Fruit fly (Drosophila melanogaster) whole organism, embryonic: ENCODE results near the gene CG3625.
A peak's percentile ranks its signal among the peaks of the same experiment; 100 is the strongest.

ENCODE experiments used
- Asciz ChIP-seq: fragments of 200-800 bp; sonication (Bioruptor generic); optimal IDR thresholded peaks from 2 replicates; lab custom pipeline; 2017; ENCODE audit warnings: missing biosample characterization, mild to moderate bottlenecking, missing genetic modification characterization, missing genetic modification reagents
- Bdp1 ChIP-seq: fragments of 200-800 bp; sonication (Bioruptor generic); optimal IDR thresholded peaks from 3 replicates; lab custom pipeline; 2016; ENCODE audit warnings: missing biosample characterization, missing genetic modification characterization
- CG10431 ChIP-seq: fragments of 200-800 bp; sonication (Bioruptor generic); optimal IDR thresholded peaks from 3 replicates; lab custom pipeline; 2018; ENCODE audit warnings: missing biosample characterization, mild to moderate bottlenecking, missing genetic modification characterization
- CG11247 ChIP-seq: fragments of 200-800 bp; sonication (Bioruptor generic); IDR thresholded peaks from 2 replicates; pipeline ENCODE4 v1.3.6; 2022; ENCODE audit warnings: missing biosample characterization, missing genetic modification characterization
- CG11560 ChIP-seq: fragments of 200-800 bp; sonication (Bioruptor generic); IDR thresholded peaks from 3 replicates; pipeline ENCODE4 v1.3.6; 2022; ENCODE audit warnings: missing biosample characterization, missing genetic modification characterization
- CG1233 ChIP-seq: fragments of 200-800 bp; sonication (Bioruptor generic); optimal IDR thresholded peaks from 4 replicates; lab custom pipeline; 2018; ENCODE audit warnings: missing biosample characterization, mild to moderate bottlenecking, missing genetic modification characterization
- CG12942 ChIP-seq: fragments of 200-800 bp; sonication (Bioruptor generic); optimal IDR thresholded peaks from 3 replicates; lab custom pipeline; 2016; ENCODE audit warnings: missing biosample characterization, missing genetic modification characterization
- CG13775 ChIP-seq: fragments of 200-800 bp; sonication (Bioruptor generic); optimal IDR thresholded peaks from 3 replicates; lab custom pipeline; 2017; ENCODE audit warnings: missing biosample characterization, mild to moderate bottlenecking, missing genetic modification characterization
- CG14860 ChIP-seq: fragments of 200-800 bp; sonication (Bioruptor generic); IDR thresholded peaks from 3 replicates; pipeline ENCODE4 v1.3.6; 2022; ENCODE audit warnings: missing biosample characterization, missing genetic modification characterization; ENCODE audit not compliant: partially characterized antibody
- CG16863 ChIP-seq: fragments of 200-800 bp; sonication (Bioruptor generic); optimal IDR thresholded peaks from 3 replicates; lab custom pipeline; 2016; ENCODE audit warnings: missing biosample characterization, missing genetic modification characterization
- CG2129 ChIP-seq: fragments of 200-800 bp; sonication (Bioruptor generic); IDR thresholded peaks from 2 replicates; pipeline ENCODE4 v1.3.6; 2022; ENCODE audit warnings: missing biosample characterization, missing genetic modification characterization; ENCODE audit not compliant: partially characterized antibody
- CG2712 ChIP-seq: fragments of 200-800 bp; optimal IDR thresholded peaks from 3 replicates; lab custom pipeline; 2019; ENCODE audit warnings: missing biosample characterization, mild to moderate bottlenecking, missing genetic modification characterization, moderate library complexity
- CG31388 ChIP-seq: fragments of 200-800 bp; sonication (Bioruptor generic); optimal IDR thresholded peaks from 2 replicates; lab custom pipeline; 2016; ENCODE audit warnings: missing biosample characterization, missing genetic modification characterization
- CG6272 ChIP-seq: fragments of 200-800 bp; sonication (Bioruptor generic); IDR thresholded peaks from 2 replicates; pipeline ENCODE4 v1.3.6; 2022; ENCODE audit warnings: missing biosample characterization, missing genetic modification characterization
- CG7987 ChIP-seq: fragments of 200-800 bp; sonication (Bioruptor generic); optimal IDR thresholded peaks from 2 replicates; lab custom pipeline; 2018; ENCODE audit warnings: missing biosample characterization, mild to moderate bottlenecking, missing genetic modification characterization, moderate library complexity
- CrebB ChIP-seq: fragments of 200-800 bp; sonication (Bioruptor generic); optimal IDR thresholded peaks from 3 replicates; lab custom pipeline; 2018; ENCODE audit warnings: missing biosample characterization, mild to moderate bottlenecking, missing genetic modification characterization
- D19A ChIP-seq: fragments of 200-800 bp; optimal IDR thresholded peaks from 3 replicates; lab custom pipeline; 2019; ENCODE audit warnings: missing biosample characterization, mild to moderate bottlenecking, missing genetic modification characterization, moderate library complexity
- Deaf1 ChIP-seq: fragments of 200-800 bp; optimal IDR thresholded peaks from 3 replicates; lab custom pipeline; 2019; ENCODE audit warnings: missing biosample characterization, mild to moderate bottlenecking, missing genetic modification characterization, moderate library complexity
- Dll ChIP-seq: fragments of 200-800 bp; sonication (Bioruptor generic); IDR thresholded peaks from 4 replicates; pipeline ENCODE4 v1.3.6; 2022; ENCODE audit warnings: missing biosample characterization, missing genetic modification characterization; ENCODE audit not compliant: partially characterized antibody
- Drgx ChIP-seq: fragments of 200-800 bp; sonication (Bioruptor generic); IDR thresholded peaks from 2 replicates; pipeline ENCODE4 v1.3.6; 2022; ENCODE audit warnings: missing biosample characterization, missing genetic modification characterization
- GATAe ChIP-seq: fragments of 200-800 bp; sonication (Bioruptor generic); conservative IDR thresholded peaks from 2 replicates; pipeline ENCODE4 v1.3.6; 2022; ENCODE audit warnings: missing biosample characterization, missing genetic modification characterization
- HLH4C ChIP-seq: fragments of 200-800 bp; sonication (Bioruptor generic); IDR thresholded peaks from 3 replicates; pipeline ENCODE4 v1.3.6; 2022; ENCODE audit warnings: missing biosample characterization, missing genetic modification characterization; ENCODE audit not compliant: partially characterized antibody
- MTF-1 ChIP-seq: fragments of 200-800 bp; sonication (Bioruptor generic); optimal IDR thresholded peaks from 2 replicates; lab custom pipeline; 2018; ENCODE audit warnings: missing biosample characterization, mild to moderate bottlenecking, missing genetic modification characterization, borderline replicate concordance
- Med ChIP-seq: fragments of 200-800 bp; sonication (Bioruptor generic); peaks from one replicate; lab custom pipeline; 2016; ENCODE audit warnings: missing biosample characterization, missing genetic modification characterization, mild to moderate bottlenecking, inconsistent platforms, moderate library complexity
- NC2β ChIP-seq: fragments of 200-800 bp; sonication (Bioruptor generic); optimal IDR thresholded peaks from 2 replicates; lab custom pipeline; 2016; ENCODE audit warnings: missing biosample characterization, missing genetic modification characterization
- Opbp ChIP-seq: fragments of 200-800 bp; sonication (Bioruptor generic); IDR thresholded peaks from 3 replicates; pipeline ENCODE4 v1.3.6; 2022; ENCODE audit warnings: missing biosample characterization, missing genetic modification characterization; ENCODE audit not compliant: partially characterized antibody
- PHDP ChIP-seq: fragments of 200-800 bp; sonication (Bioruptor generic); optimal IDR thresholded peaks from 3 replicates; lab custom pipeline; 2018; ENCODE audit warnings: missing biosample characterization, mild to moderate bottlenecking, missing genetic modification characterization, moderate library complexity
- cas ChIP-seq: fragments of 200-800 bp; sonication (Bioruptor generic); IDR thresholded peaks from 2 replicates; pipeline ENCODE4 v1.3.6; 2022; ENCODE audit warnings: missing biosample characterization, missing genetic modification characterization
- dati ChIP-seq: fragments of 200-800 bp; sonication (Bioruptor generic); IDR thresholded peaks from 2 replicates; pipeline ENCODE4 v1.3.6; 2022; ENCODE audit warnings: missing biosample characterization, missing genetic modification characterization
- dmrt11E ChIP-seq: fragments of 200-800 bp; sonication (Bioruptor generic); optimal IDR thresholded peaks from 3 replicates; lab custom pipeline; 2018; ENCODE audit warnings: missing biosample characterization, mild to moderate bottlenecking, missing genetic modification characterization, moderate library complexity
- dpn ChIP-seq, 2 experiments: fragments of 200-800 bp; sonication (Bioruptor generic); optimal IDR thresholded peaks; 3 replicates each; lab custom pipeline; 2016; ENCODE audit warnings: missing biosample characterization in 2 of 2, missing genetic modification characterization in 2 of 2
- emc ChIP-seq: fragments of 200-800 bp; sonication (Bioruptor generic); optimal IDR thresholded peaks from 2 replicates; lab custom pipeline; 2016; ENCODE audit warnings: missing biosample characterization, missing genetic modification characterization
- ftz-f1 ChIP-seq: fragments of 200-800 bp; sonication (Bioruptor generic); optimal IDR thresholded peaks from 2 replicates; lab custom pipeline; 2016; ENCODE audit warnings: missing biosample characterization, missing genetic modification characterization
- gfzf ChIP-seq: fragments of 200-800 bp; sonication (Bioruptor generic); optimal IDR thresholded peaks from 2 replicates; lab custom pipeline; 2016; ENCODE audit warnings: missing biosample characterization, mild to moderate bottlenecking, missing genetic modification characterization, moderate library complexity
- gsb-n ChIP-seq: fragments of 200-800 bp; sonication (Bioruptor generic); optimal IDR thresholded peaks from 3 replicates; lab custom pipeline; 2018; ENCODE audit warnings: missing biosample characterization, mild to moderate bottlenecking, missing genetic modification characterization
- h ChIP-seq: fragments of >200 bp; optimal IDR thresholded peaks from 2 replicates; lab custom pipeline; 2017
- jing ChIP-seq: fragments of 200-800 bp; sonication (Bioruptor generic); optimal IDR thresholded peaks from 2 replicates; lab custom pipeline; 2018; ENCODE audit warnings: missing biosample characterization, mild to moderate bottlenecking, missing genetic modification characterization
- kah ChIP-seq: fragments of 200-800 bp; sonication (Bioruptor generic); optimal IDR thresholded peaks from 2 replicates; lab custom pipeline; 2018; ENCODE audit warnings: missing biosample characterization, mild to moderate bottlenecking, missing genetic modification characterization
- kni ChIP-seq: fragments of 200-800 bp; sonication (Bioruptor generic); optimal IDR thresholded peaks from 3 replicates; lab custom pipeline; 2017; ENCODE audit warnings: mild to moderate bottlenecking, missing biosample characterization, missing genetic modification reagents, missing genetic modification characterization
- mirr ChIP-seq: fragments of 200-800 bp; sonication (Bioruptor generic); optimal IDR thresholded peaks from 3 replicates; lab custom pipeline; 2018; ENCODE audit warnings: missing biosample characterization, mild to moderate bottlenecking, missing genetic modification characterization
- pzg ChIP-seq: fragments of 200-800 bp; sonication (Bioruptor generic); optimal IDR thresholded peaks from 3 replicates; lab custom pipeline; 2018; ENCODE audit warnings: missing biosample characterization, mild to moderate bottlenecking, missing genetic modification characterization, moderate library complexity
- rib ChIP-seq: fragments of 200-800 bp; sonication (Bioruptor generic); IDR thresholded peaks from 2 replicates; pipeline ENCODE4 v1.3.6; 2022; ENCODE audit warnings: missing biosample characterization, missing genetic modification characterization
- sc ChIP-seq, 3 experiments: fragments of >200 bp in 2 of 3; fragments of 200-800 bp in 1 of 3; sonication (Bioruptor generic) in 1 of 3; optimal IDR thresholded peaks; 2 replicates in 2 of 3; 3 replicates in 1 of 3; lab custom pipeline; 2017; ENCODE audit warnings: mild to moderate bottlenecking in 1 of 3, missing biosample characterization in 1 of 3, missing genetic modification characterization in 1 of 3, missing genetic modification reagents in 1 of 3
- slbo ChIP-seq: fragments of 200-800 bp; sonication (Bioruptor generic); IDR thresholded peaks from 2 replicates; pipeline ENCODE4 v1.3.6; 2022; ENCODE audit warnings: missing biosample characterization, missing genetic modification characterization
- sna ChIP-seq: fragments of 200-800 bp; sonication (Bioruptor generic); IDR thresholded peaks from 2 replicates; pipeline ENCODE4 v1.3.6; 2022; ENCODE audit warnings: missing biosample characterization, missing genetic modification characterization; ENCODE audit not compliant: partially characterized antibody
- so ChIP-seq: fragments of 200-800 bp; sonication (Bioruptor generic); IDR thresholded peaks from 3 replicates; pipeline ENCODE4 v1.3.6; 2022; ENCODE audit warnings: missing biosample characterization, missing genetic modification characterization
- tll ChIP-seq, 2 experiments: fragments of 200-800 bp in 1 of 2; fragments of >200 bp in 1 of 2; sonication (Bioruptor generic) in 1 of 2; optimal IDR thresholded peaks; 2 replicates each; lab custom pipeline; 2017 to 2019; ENCODE audit warnings: missing biosample characterization in 2 of 2, missing genetic modification characterization in 2 of 2, mild to moderate bottlenecking in 1 of 2, moderate library complexity in 1 of 2
- tup ChIP-seq: fragments of 200-800 bp; sonication (Bioruptor generic); optimal IDR thresholded peaks from 2 replicates; lab custom pipeline; 2016; ENCODE audit warnings: missing biosample characterization, mild to moderate bottlenecking, missing genetic modification characterization, moderate library complexity

The CG3625 gene

dm6 chr2L:249048-249825 lies 42.4 kb downstream of the CG3625 start (continued):
- TF ChIP-seq CG12942 (no peak), Bdp1 (GFP tag; lab: Kevin White, UChicago) (no peak), CG31388 (no peak), kah (GFP tag; lab: Kevin White, UChicago) (peak; percentile 7), CG14860 (GFP tag; lab: Robert Waterston, UW) (no peak), sc (optimal IDR thresholded peaks at IDR 0.05; lab: Kevin White, UChicago) (no peak), sc (GFP tag; optimal IDR thresholded peaks at IDR 0.05; lab: Kevin White, UChicago) (no peak), MTF-1 (GFP tag; lab: Kevin White, UChicago) (no peak), dpn (GFP tag; optimal IDR thresholded peaks at IDR 0.05; lab: Kevin White, UChicago) (no peak), NC2β (no peak), CG7987 (GFP tag; lab: Kevin White, UChicago) (peak; percentile 22), CG11560 (tag; lab: Robert Waterston, UW) (no peak), CG2129 (GFP tag; lab: Robert Waterston, UW) (0 out of 2 replicates have a peak, but pooled peaks have one; percentile 11), tll (GFP tag; optimal IDR thresholded peaks at IDR 0.05; lab: Kevin White, UChicago) (no peak), GATAe (no peak), Asciz (GFP tag; lab: Kevin White, UChicago) (no peak), CG1233 (GFP tag; lab: Kevin White, UChicago) (no peak), emc (GFP tag; lab: Kevin White, UChicago) (no peak), PHDP (tag; lab: Kevin White, UChicago) (no peak), dmrt11E (peak; percentile 5), CG2712 (tag; lab: Kevin White, UChicago) (peak; percentile 8), CG6272 (no peak), mirr (GFP tag; lab: Kevin White, UChicago) (no peak), CrebB (tag; lab: Kevin White, UChicago) (no peak), slbo (no peak), tup (GFP tag; lab: Kevin White, UChicago) (no peak), gfzf (GFP tag; lab: Kevin White, UChicago) (no peak), D19A (tag; lab: Kevin White, UChicago) (no peak), h (lab: Kevin White, UChicago) (no peak), jing (no peak), Opbp (GFP tag; lab: Robert Waterston, UW) (no peak), Dll (GFP tag; lab: Robert Waterston, UW) (peak; percentile 54; the same call in 3 of the 4 replicates), gsb-n (peak; percentile 60), so (GFP tag; lab: Robert Waterston, UW) (no peak), rib (GFP tag; lab: Robert Waterston, UW) (no peak), cas (GFP tag; lab: Robert Waterston, UW) (no peak), Med (GFP tag; lab: Kevin White, UChicago) (peak; percentile 42), kni (peak; percentile 94), CG13775 (GFP tag; lab: Kevin White, UChicago) (no peak), CG10431 (no peak), Deaf1 (tag; lab: Kevin White, UChicago) (peak; percentile 75), CG16863 (GFP tag; lab: Kevin White, UChicago) (peak; percentile 32), sna (GFP tag; lab: Robert Waterston, UW) (peak; percentile 60; the same call in 1 of the 2 replicates), ftz-f1 (GFP tag; lab: Kevin White, UChicago) (no peak), HLH4C (GFP tag; lab: Robert Waterston, UW) (no peak), Drgx (GFP tag; lab: Robert Waterston, UW) (peak; percentile 62), pzg (GFP tag; lab: Kevin White, UChicago) (no peak), CG11247 (no peak), dati (GFP tag; lab: Robert Waterston, UW) (no peak)
